Worm (Caenorhabditis elegans) whole organism, midembryonic: ENCODE data around the gene srg-22.

ENCODE experiments used
- T22C8.4 ChIP-seq: fragments of 200-800 bp; sonication (Bioruptor generic); IDR thresholded peaks from 2 replicates; pipeline ENCODE4 v1.3.6; 2022; ENCODE audit warnings: missing genetic modification characterization, missing compliant biosample characterization
- cog-1 ChIP-seq: sonication (generic microtip); optimal IDR thresholded peaks from 2 replicates; lab custom pipeline; 2016; ENCODE audit warnings: missing genetic modification characterization, missing compliant biosample characterization
- flt-1 ChIP-seq: fragments of 200-800 bp; sonication (Bioruptor generic); IDR thresholded peaks from 2 replicates; pipeline ENCODE4 v1.3.6; 2022; ENCODE audit warnings: missing genetic modification characterization, missing compliant biosample characterization
- klf-2 ChIP-seq: fragments of 200-800 bp; sonication (Bioruptor generic); conservative IDR thresholded peaks from 2 replicates; pipeline ENCODE4 v1.3.6; 2022; ENCODE audit warnings: missing genetic modification reagents, missing genetic modification characterization, missing compliant biosample characterization
- ref-1 ChIP-seq: fragments of 200-800 bp; sonication (Bioruptor generic); conservative IDR thresholded peaks from 2 replicates; pipeline ENCODE4 v1.3.6; 2022; ENCODE audit warnings: missing genetic modification reagents, missing genetic modification characterization, missing compliant biosample characterization

DNA sequence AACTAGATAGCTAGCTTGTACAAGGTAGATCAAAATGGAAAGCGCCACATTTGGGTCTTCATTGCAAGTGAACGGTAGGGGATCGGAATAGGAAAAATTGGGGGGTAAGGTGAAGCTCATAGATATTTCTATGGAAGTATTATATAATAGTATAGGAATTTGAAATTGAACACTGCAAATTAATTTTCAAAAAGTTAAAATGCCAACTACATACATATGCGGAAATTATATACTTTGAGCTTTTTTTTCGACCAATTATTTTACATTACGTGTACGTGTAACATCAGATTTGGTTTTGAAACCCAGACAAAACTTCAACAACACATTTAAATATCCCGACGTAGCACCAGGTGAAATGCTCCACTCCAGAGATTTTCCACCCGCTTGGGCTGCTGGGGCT lies 2.8 kb upstream of the srg-22 start, which contains the start of gene srg-23:
- TF ChIP-seq flt-1 (no peak), cog-1 (tag; lab: Kevin White, UChicago) (no peak), T22C8.4 (GFP tag; lab: Robert Waterston, UW) (no peak), ref-1 (GFP tag; lab: Robert Waterston, UW) (no peak), klf-2 (GFP tag; lab: Robert Waterston, UW) (no peak)
